Fruit fly (Drosophila melanogaster) whole organism: Measurements from ENCODE around the gene CG31156.

ENCODE experiments used
- CG8478 ChIP-seq: fragments of >200 bp; optimal IDR thresholded peaks from 2 replicates; lab custom pipeline; 2018; ENCODE audit warnings: inconsistent platforms
- Dll ChIP-seq: fragments of >200 bp; optimal IDR thresholded peaks from 2 replicates; lab custom pipeline; 2017
- EcR ChIP-seq, 2 experiments: fragments of >200 bp; optimal IDR thresholded peaks; 2 replicates each; lab custom pipeline; 2017; ENCODE audit warnings: missing biosample characterization in 2 of 2, missing genetic modification characterization in 2 of 2, missing genetic modification reagents in 2 of 2
- pan ChIP-seq: fragments of >200 bp; optimal IDR thresholded peaks from 2 replicates; lab custom pipeline; 2017
- psq ChIP-seq: fragments of >200 bp; optimal IDR thresholded peaks from 2 replicates; lab custom pipeline; 2017
- usp ChIP-seq: fragments of >200 bp; optimal IDR thresholded peaks from 2 replicates; lab custom pipeline; 2017; ENCODE audit warnings: missing biosample characterization, missing genetic modification characterization, mixed read lengths

CG31156 gene

dm6 chr3R:22613448-22613847, at the start of gene CG31156, which contains the start of gene mRRF2:
Gene CG31156 (minus strand): TSS chr3R:22613656.
Gene mRRF2 (plus strand): TSS chr3R:22613686.
- TF ChIP-seq CG8478 (lab: Kevin White, UChicago) (no peak), pan (lab: Kevin White, UChicago) (no peak), EcR (GFP tag; optimal IDR thresholded peaks at IDR 0.05; lab: Kevin White, UChicago) (no peak), usp (GFP tag; lab: Kevin White, UChicago) (no peak), Dll (lab: Kevin White, UChicago) (no peak), psq (lab: Kevin White, UChicago) (no peak)

dm6 chr3R:22663115-22663514, 49.7 kb upstream of the CG31156 start:
- TF ChIP-seq pan (lab: Kevin White, UChicago): no peak
- TF ChIP-seq EcR (GFP tag; optimal IDR thresholded peaks at IDR 0.05; lab: Kevin White, UChicago): no peak
- TF ChIP-seq psq (lab: Kevin White, UChicago): no peak

- TF ChIP-seq pan (lab: Kevin White, UChicago) (no peak), usp (GFP tag; lab: Kevin White, UChicago) (no peak), EcR (GFP tag; optimal IDR thresholded peaks at IDR 0.05; lab: Kevin White, UChicago) (no peak), psq (lab: Kevin White, UChicago) (no peak), CG8478 (lab: Kevin White, UChicago) (no peak), Dll (lab: Kevin White, UChicago) (no peak)
Measured at dm6 chr3R:22649859-22650258, 36.4 kb upstream of the CG31156 start.

- no peak for TF ChIP-seq CG8478 (lab: Kevin White, UChicago)
Measured at dm6 chr3R:22639239-22639858, 25.9 kb upstream of the CG31156 start, which contains the start of the genes loco and wake. Gene loco (minus strand): TSS chr3R:22639387. Gene wake (plus strand): TSS chr3R:22639808.

dm6 chr3R:22638604-22639238, 25.3 kb upstream of the CG31156 start:
- TF ChIP-seq CG8478 (lab: Kevin White, UChicago): no peak
- no peak for TF ChIP-seq pan (lab: Kevin White, UChicago)
- no peak for TF ChIP-seq psq (lab: Kevin White, UChicago)

dm6 chr3R:22636567-22636889, 23.1 kb upstream of the CG31156 start:
- TF ChIP-seq usp (GFP tag; lab: Kevin White, UChicago) (no peak), Dll (lab: Kevin White, UChicago) (no peak), psq (lab: Kevin White, UChicago) (no peak), CG8478 (lab: Kevin White, UChicago) (no peak), EcR (GFP tag; optimal IDR thresholded peaks at IDR 0.05; lab: Kevin White, UChicago) (no peak), pan (lab: Kevin White, UChicago) (no peak)

dm6 chr3R:22635684-22636566, 22.5 kb upstream of the CG31156 start:
- no peak for TF ChIP-seq pan (lab: Kevin White, UChicago)
- TF ChIP-seq usp (GFP tag; lab: Kevin White, UChicago): no peak
- TF ChIP-seq psq (lab: Kevin White, UChicago): no peak
- TF ChIP-seq EcR (GFP tag; optimal IDR thresholded peaks at IDR 0.05; lab: Kevin White, UChicago): no peak
- no peak for TF ChIP-seq Dll (lab: Kevin White, UChicago)
- no peak for TF ChIP-seq CG8478 (lab: Kevin White, UChicago)

dm6 chr3R:22634549-22635410, 21.3 kb upstream of the CG31156 start:
- TF ChIP-seq CG8478 (lab: Kevin White, UChicago): no peak
- no peak for TF ChIP-seq usp (GFP tag; lab: Kevin White, UChicago)
- TF ChIP-seq psq (lab: Kevin White, UChicago): no peak
- TF ChIP-seq EcR (GFP tag; optimal IDR thresholded peaks at IDR 0.05; lab: Kevin White, UChicago): no peak
- no peak for TF ChIP-seq Dll (lab: Kevin White, UChicago)
- TF ChIP-seq pan (lab: Kevin White, UChicago): no peak

- TF ChIP-seq psq (lab: Kevin White, UChicago): no peak
Measured at dm6 chr3R:22632980-22633379, 19.5 kb upstream of the CG31156 start.

dm6 chr3R:22632181-22632580, 18.7 kb upstream of the CG31156 start:
- TF ChIP-seq EcR (GFP tag; optimal IDR thresholded peaks at IDR 0.05; lab: Kevin White, UChicago) (no peak), usp (GFP tag; lab: Kevin White, UChicago) (no peak), CG8478 (lab: Kevin White, UChicago) (no peak), Dll (lab: Kevin White, UChicago) (no peak), pan (lab: Kevin White, UChicago) (no peak)

- TF ChIP-seq CG8478 (lab: Kevin White, UChicago) (no peak), usp (GFP tag; lab: Kevin White, UChicago) (no peak)
Measured at dm6 chr3R:22631156-22631555, 17.7 kb upstream of the CG31156 start.
